Worm (Caenorhabditis elegans): ENCODE data around the gene srh-15.

Gene srh-15

DNA sequence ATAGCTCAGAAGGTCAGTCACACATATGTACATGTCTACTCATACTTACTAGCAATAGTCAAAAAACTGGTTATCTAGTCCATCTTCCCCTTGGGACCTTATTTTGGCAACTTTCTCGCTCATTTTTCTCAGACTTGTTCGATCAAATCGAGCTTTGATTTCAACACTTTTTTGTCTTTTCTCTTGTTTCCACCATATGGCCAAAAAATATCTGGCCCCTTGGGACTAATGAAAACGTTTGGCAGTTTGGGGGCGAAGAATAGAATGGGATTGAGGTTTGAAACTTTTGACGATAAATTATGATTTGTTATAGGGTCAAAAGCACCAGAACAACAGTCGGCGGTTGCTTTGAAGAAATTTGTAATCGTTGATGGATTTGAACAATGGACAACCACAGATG, 31.6 kb downstream of the srh-15 start:
- TF ChIP-seq nhr-25 (tag; optimal IDR thresholded peaks at IDR 0.05) (no peak), nhr-11 (tag; optimal IDR thresholded peaks at IDR 0.05) (no peak), nhr-10 (tag; optimal IDR thresholded peaks at IDR 0.05) (no peak), crh-2 (tag; optimal IDR thresholded peaks at IDR 0.05) (no peak), elt-1 (tag; optimal IDR thresholded peaks at IDR 0.05) (no peak), nhr-23 (tag; optimal IDR thresholded peaks at IDR 0.05) (no peak), egl-27 (tag; optimal IDR thresholded peaks at IDR 0.05) (no peak), mab-5 (tag; optimal IDR thresholded peaks at IDR 0.05) (peak; percentile 60)

- TF ChIP-seq sem-4 (tag; optimal IDR thresholded peaks at IDR 0.05), result no peak
- no peak for TF ChIP-seq nhr-6 (tag; optimal IDR thresholded peaks at IDR 0.05)
- no peak for TF ChIP-seq nhr-21 (tag; optimal IDR thresholded peaks at IDR 0.05)
- TF ChIP-seq snpc-4 (tag; optimal IDR thresholded peaks at IDR 0.05), result no peak
Measured at ce11 chrV:13356210-13356609, 35.4 kb downstream of the srh-15 start.

- TF ChIP-seq mbf-1 (tag; optimal IDR thresholded peaks at IDR 0.05) (no peak), ztf-4 (tag; optimal IDR thresholded peaks at IDR 0.05) (no peak), nhr-237 (tag; optimal IDR thresholded peaks at IDR 0.05) (no peak), nhr-129 (tag; optimal IDR thresholded peaks at IDR 0.05) (peak; percentile 63), unc-62 (GFP tag; optimal IDR thresholded peaks at IDR 0.05) (no peak), fos-1 (tag; optimal IDR thresholded peaks at IDR 0.05) (peak; percentile 54), Y55F3AM.14 (GFP tag; optimal IDR thresholded peaks at IDR 0.05) (no peak), ZK546.5 (tag; optimal IDR thresholded peaks at IDR 0.05) (no peak), blmp-1 (tag; optimal IDR thresholded peaks at IDR 0.05; ENCODE audit: insufficient read depth) (peak; percentile 19), sma-9 (GFP tag; optimal IDR thresholded peaks at IDR 0.05) (peak; percentile 43), sma-9 (tag; optimal IDR thresholded peaks at IDR 0.05) (no peak), crh-2 (tag; optimal IDR thresholded peaks at IDR 0.05) (peak; percentile 13), lin-13 (GFP tag; optimal IDR thresholded peaks at IDR 0.05) (no peak), nhr-77 (tag; optimal IDR thresholded peaks at IDR 0.05) (no peak)
Measured at ce11 chrV:13357652-13358281, 37.0 kb downstream of the srh-15 start, which contains the start of gene F32H5.1. Gene F32H5.1, minus strand, starts transcription at chrV:13358037.

- TF ChIP-seq ztf-11 (tag; optimal IDR thresholded peaks at IDR 0.05) (no peak), nhr-23 (tag; optimal IDR thresholded peaks at IDR 0.05) (no peak), unc-39 (tag; optimal IDR thresholded peaks at IDR 0.05) (no peak), nhr-77 (tag; optimal IDR thresholded peaks at IDR 0.05) (no peak), alr-1 (tag; optimal IDR thresholded peaks at IDR 0.05) (no peak), blmp-1 (tag; optimal IDR thresholded peaks at IDR 0.05; ENCODE audit: insufficient read depth) (peak; percentile 12), nhr-237 (tag; optimal IDR thresholded peaks at IDR 0.05) (no peak), nhr-11 (tag; optimal IDR thresholded peaks at IDR 0.05) (no peak), elt-1 (tag; optimal IDR thresholded peaks at IDR 0.05) (no peak), ceh-16 (tag; optimal IDR thresholded peaks at IDR 0.05) (no peak), aly-2 (tag; optimal IDR thresholded peaks at IDR 0.05) (no peak), nhr-6 (tag; optimal IDR thresholded peaks at IDR 0.05) (no peak), elt-3 (tag; optimal IDR thresholded peaks at IDR 0.05) (no peak), nhr-21 (tag; optimal IDR thresholded peaks at IDR 0.05) (peak; percentile 44), mab-5 (tag; optimal IDR thresholded peaks at IDR 0.05) (no peak), unc-55 (GFP tag; optimal IDR thresholded peaks at IDR 0.05) (no peak), snpc-4 (tag; optimal IDR thresholded peaks at IDR 0.05) (no peak), lsy-2 (tag; optimal IDR thresholded peaks at IDR 0.05) (peak in 1 of 2 experiments; percentile 47), lin-39 (tag; optimal IDR thresholded peaks at IDR 0.05) (no peak), mbf-1 (tag; optimal IDR thresholded peaks at IDR 0.05) (no peak), ztf-1 (GFP tag; conservative IDR thresholded peaks at IDR 0.05) (no peak), F13H6.1 (tag; optimal IDR thresholded peaks at IDR 0.05) (no peak), nhr-129 (tag; optimal IDR thresholded peaks at IDR 0.05) (no peak), gmeb-1 (tag; optimal IDR thresholded peaks at IDR 0.05) (no peak), Y55F3AM.14 (GFP tag; optimal IDR thresholded peaks at IDR 0.05) (no peak), lin-11 (tag; optimal IDR thresholded peaks at IDR 0.05) (no peak), ama-1 (optimal IDR thresholded peaks at IDR 0.05) (peak; percentile 30), sma-9 (GFP tag; optimal IDR thresholded peaks at IDR 0.05) (peak; percentile 23), sma-9 (tag; optimal IDR thresholded peaks at IDR 0.05) (no peak), crh-2 (tag; optimal IDR thresholded peaks at IDR 0.05) (no peak), ztf-4 (tag; optimal IDR thresholded peaks at IDR 0.05) (no peak), dmd-4 (tag; optimal IDR thresholded peaks at IDR 0.05) (no peak), ZK546.5 (tag; optimal IDR thresholded peaks at IDR 0.05) (no peak), fos-1 (tag; optimal IDR thresholded peaks at IDR 0.05) (no peak), skn-1 (tag; optimal IDR thresholded peaks at IDR 0.05) (no peak), lin-13 (GFP tag; optimal IDR thresholded peaks at IDR 0.05) (no peak), nhr-10 (tag; optimal IDR thresholded peaks at IDR 0.05) (no peak), nhr-12 (tag; optimal IDR thresholded peaks at IDR 0.05) (no peak), sem-4 (tag; optimal IDR thresholded peaks at IDR 0.05) (no peak), sma-3 (GFP tag; optimal IDR thresholded peaks at IDR 0.05) (peak; percentile 30), nhr-25 (tag; optimal IDR thresholded peaks at IDR 0.05) (peak; percentile 44)
Measured at ce11 chrV:13358823-13359592, 38.2 kb downstream of the srh-15 start, which contains the start of gene F32H5.3. Gene F32H5.3, plus strand, starts transcription at chrV:13359335.

Measured in whole organism, L2 larva.